Fruit fly (Drosophila melanogaster) whole organism, pupa: Measurements from ENCODE around the gene Kcmf1.

ENCODE experiments used
- CG10348 ChIP-seq: fragments of 200-800 bp; sonication (Bioruptor generic); IDR thresholded peaks from 2 replicates; pipeline ENCODE4 v1.3.6; 2022; ENCODE audit warnings: missing biosample characterization, missing genetic modification characterization
- CG12605 ChIP-seq: fragments of 200-800 bp; sonication (Bioruptor generic); IDR thresholded peaks from 2 replicates; pipeline ENCODE4 v1.3.6; 2022; ENCODE audit warnings: missing biosample characterization, missing genetic modification characterization
- CG13204 ChIP-seq: fragments of 200-800 bp; sonication (Bioruptor generic); optimal IDR thresholded peaks from 2 replicates; lab custom pipeline; 2018; ENCODE audit warnings: missing biosample characterization, mild to moderate bottlenecking, missing genetic modification characterization, moderate library complexity
- CG14655 ChIP-seq: fragments of 200-800 bp; sonication (Bioruptor generic); optimal IDR thresholded peaks from 3 replicates; lab custom pipeline; 2017; ENCODE audit warnings: mild to moderate bottlenecking, missing biosample characterization, missing genetic modification reagents, missing genetic modification characterization
- CG15710 ChIP-seq: fragments of 200-800 bp; sonication (Bioruptor generic); optimal IDR thresholded peaks from 2 replicates; lab custom pipeline; 2018; ENCODE audit warnings: missing biosample characterization, mild to moderate bottlenecking, missing genetic modification characterization, moderate library complexity
- CG17806 ChIP-seq: fragments of 200-800 bp; sonication (Bioruptor generic); optimal IDR thresholded peaks from 2 replicates; lab custom pipeline; 2018; ENCODE audit warnings: missing biosample characterization, mild to moderate bottlenecking, missing genetic modification characterization, moderate library complexity
- CG32121 ChIP-seq: fragments of 200-800 bp; sonication (Bioruptor generic); IDR thresholded peaks from 2 replicates; pipeline ENCODE4 v1.3.6; 2022; ENCODE audit warnings: missing biosample characterization, missing genetic modification characterization
- CG34367 ChIP-seq: fragments of 200-800 bp; sonication (Bioruptor generic); optimal IDR thresholded peaks from 2 replicates; lab custom pipeline; 2018; ENCODE audit warnings: missing biosample characterization, mild to moderate bottlenecking, missing genetic modification characterization
- CG4496 ChIP-seq: fragments of 200-800 bp; sonication (Bioruptor generic); IDR thresholded peaks from 3 replicates; pipeline ENCODE4 v1.3.6; 2022; ENCODE audit warnings: missing biosample characterization, missing genetic modification characterization
- CG8159 ChIP-seq: fragments of 200-800 bp; sonication (Bioruptor generic); optimal IDR thresholded peaks from 3 replicates; lab custom pipeline; 2018; ENCODE audit warnings: missing biosample characterization, mild to moderate bottlenecking, missing genetic modification characterization, moderate library complexity
- CG8301 ChIP-seq: fragments of 200-800 bp; sonication (Bioruptor generic); optimal IDR thresholded peaks from 2 replicates; lab custom pipeline; 2018; ENCODE audit warnings: missing biosample characterization, mild to moderate bottlenecking, missing genetic modification characterization
- CG9948 ChIP-seq: fragments of 200-800 bp; sonication (Bioruptor generic); optimal IDR thresholded peaks from 2 replicates; lab custom pipeline; 2018; ENCODE audit warnings: missing biosample characterization, mild to moderate bottlenecking, missing genetic modification characterization, moderate library complexity
- D1 ChIP-seq: fragments of 200-800 bp; sonication (Bioruptor generic); optimal IDR thresholded peaks from 2 replicates; lab custom pipeline; 2018; ENCODE audit warnings: missing biosample characterization, mild to moderate bottlenecking, missing genetic modification characterization, moderate library complexity
- EcR ChIP-seq: fragments of 200-800 bp; sonication (Bioruptor generic); optimal IDR thresholded peaks from 3 replicates; lab custom pipeline; 2019; ENCODE audit warnings: missing biosample characterization, missing genetic modification characterization, mild to moderate bottlenecking, moderate library complexity, missing genetic modification reagents
- Ets98B ChIP-seq: fragments of 200-800 bp; sonication (Bioruptor generic); IDR thresholded peaks from 2 replicates; pipeline ENCODE4 v1.3.6; 2022; ENCODE audit warnings: missing biosample characterization, missing genetic modification characterization
- Pif1A ChIP-seq: fragments of 200-800 bp; sonication (Bioruptor generic); optimal IDR thresholded peaks from 3 replicates; lab custom pipeline; 2016; ENCODE audit warnings: missing biosample characterization, missing genetic modification characterization
- Pif1B ChIP-seq: fragments of 200-800 bp; sonication (Bioruptor generic); optimal IDR thresholded peaks from 3 replicates; lab custom pipeline; 2016; ENCODE audit warnings: missing biosample characterization, missing genetic modification characterization
- Snoo ChIP-seq: fragments of 200-800 bp; sonication (Bioruptor generic); optimal IDR thresholded peaks from 3 replicates; lab custom pipeline; 2017; ENCODE audit warnings: missing biosample characterization, mild to moderate bottlenecking, missing genetic modification characterization, inconsistent platforms
- fd96Ca ChIP-seq: fragments of 200-800 bp; sonication (Bioruptor generic); IDR thresholded peaks from 3 replicates; pipeline ENCODE4 v1.3.6; 2022; ENCODE audit warnings: missing biosample characterization, missing genetic modification characterization
- gl ChIP-seq: fragments of 200-800 bp; sonication (Bioruptor generic); optimal IDR thresholded peaks from 2 replicates; lab custom pipeline; 2018; ENCODE audit warnings: missing biosample characterization, mild to moderate bottlenecking, missing genetic modification characterization
- rn ChIP-seq: fragments of 200-800 bp; sonication (Bioruptor generic); IDR thresholded peaks from 2 replicates; pipeline ENCODE4 v1.3.6; 2022; ENCODE audit warnings: missing biosample characterization, missing genetic modification characterization

Gene Kcmf1

dm6 chr3R:9037946-9038345, 23.2 kb upstream of the Kcmf1 start:
- no peak for TF ChIP-seq fd96Ca (GFP tag; lab: Robert Waterston, UW)
- no peak for TF ChIP-seq Ets98B (GFP tag; lab: Robert Waterston, UW)
- TF ChIP-seq CG14655 (GFP tag; lab: Kevin White, UChicago), result no peak
- TF ChIP-seq CG15710 (tag; lab: Kevin White, UChicago), result no peak

- TF ChIP-seq Snoo (tag; lab: Kevin White, UChicago) (no peak), CG12605 (no peak), CG9948 (tag; lab: Kevin White, UChicago) (no peak), CG8159 (no peak), CG32121 (GFP tag; lab: Robert Waterston, UW) (no peak), Ets98B (GFP tag; lab: Robert Waterston, UW) (no peak), Pif1A (GFP tag; lab: Kevin White, UChicago) (no peak), CG8301 (tag; lab: Kevin White, UChicago) (no peak), D1 (no peak), Pif1B (no peak), CG34367 (tag; lab: Kevin White, UChicago) (no peak), CG10348 (GFP tag; lab: Robert Waterston, UW) (no peak), rn (GFP tag; lab: Robert Waterston, UW) (no peak), CG14655 (GFP tag; lab: Kevin White, UChicago) (no peak), CG13204 (no peak)
These were observed 20.5 kb upstream of the Kcmf1 start for dm6 chr3R:9035252-9035651.

dm6 chr3R:9033619-9034401, 19.1 kb upstream of the Kcmf1 start:
- TF ChIP-seq CG4496 (GFP tag; lab: Robert Waterston, UW) (peak; percentile 67; the same call in 1 of the 3 replicates), Pif1A (GFP tag; lab: Kevin White, UChicago) (peak; percentile 82), CG34367 (tag; lab: Kevin White, UChicago) (peak; percentile 81), rn (GFP tag; lab: Robert Waterston, UW) (no peak), fd96Ca (GFP tag; lab: Robert Waterston, UW) (peak; percentile 44; the same call in 1 of the 3 replicates), CG10348 (GFP tag; lab: Robert Waterston, UW) (0 out of 2 replicates have a peak, but pooled peaks have one; percentile 16), CG9948 (tag; lab: Kevin White, UChicago) (peak; percentile 88), Snoo (tag; lab: Kevin White, UChicago) (peak; percentile 84), Pif1B (peak; percentile 79), CG17806 (tag; lab: Kevin White, UChicago) (peak; percentile 78), CG12605 (0 out of 2 replicates have a peak, but pooled peaks have one; percentile 18), Ets98B (GFP tag; lab: Robert Waterston, UW) (no peak; the same call in 1 of the 2 replicates), CG14655 (GFP tag; lab: Kevin White, UChicago) (peak; percentile 91), CG8301 (tag; lab: Kevin White, UChicago) (peak; percentile 89), CG13204 (peak; percentile 70), gl (tag; lab: Kevin White, UChicago) (peak; percentile 59), D1 (peak; percentile 88), EcR (GFP tag; lab: Kevin White, UChicago) (peak; percentile 15), CG32121 (GFP tag; lab: Robert Waterston, UW) (peak; percentile 83), CG8159 (peak; percentile 94), CG15710 (tag; lab: Kevin White, UChicago) (peak; percentile 90)

dm6 chr3R:9031797-9032418, 17.2 kb upstream of the Kcmf1 start:
- TF ChIP-seq CG8301 (tag; lab: Kevin White, UChicago) (peak; percentile 99), CG32121 (GFP tag; lab: Robert Waterston, UW) (peak; percentile 99), fd96Ca (GFP tag; lab: Robert Waterston, UW) (peak; percentile 99), D1 (peak; percentile 99), CG17806 (tag; lab: Kevin White, UChicago) (peak; percentile 99), CG14655 (GFP tag; lab: Kevin White, UChicago) (peak; percentile 99), CG9948 (tag; lab: Kevin White, UChicago) (peak; percentile 98), CG8159 (peak; percentile 98), CG4496 (GFP tag; lab: Robert Waterston, UW) (peak; percentile 99), Snoo (tag; lab: Kevin White, UChicago) (peak; percentile 97), CG15710 (tag; lab: Kevin White, UChicago) (peak; percentile 99), CG34367 (tag; lab: Kevin White, UChicago) (peak; percentile 99), gl (tag; lab: Kevin White, UChicago) (peak; percentile 98), CG10348 (GFP tag; lab: Robert Waterston, UW) (peak; percentile 95), Pif1B (peak; percentile 99), Ets98B (GFP tag; lab: Robert Waterston, UW) (peak; percentile 99), CG12605 (peak; percentile 99), CG13204 (peak; percentile 97), Pif1A (GFP tag; lab: Kevin White, UChicago) (peak; percentile 99), rn (GFP tag; lab: Robert Waterston, UW) (peak; percentile 98), EcR (GFP tag; lab: Kevin White, UChicago) (peak; percentile 81)

dm6 chr3R:9030750-9031128, 16.0 kb upstream of the Kcmf1 start:
- no peak for TF ChIP-seq fd96Ca (GFP tag; lab: Robert Waterston, UW)
- peak; percentile 11 for TF ChIP-seq EcR (GFP tag; lab: Kevin White, UChicago)
- TF ChIP-seq CG32121 (GFP tag; lab: Robert Waterston, UW), result no peak
- TF ChIP-seq CG13204, result no peak
